Worm (Caenorhabditis elegans): ENCODE results near the gene EGAP1.1.

DNA sequence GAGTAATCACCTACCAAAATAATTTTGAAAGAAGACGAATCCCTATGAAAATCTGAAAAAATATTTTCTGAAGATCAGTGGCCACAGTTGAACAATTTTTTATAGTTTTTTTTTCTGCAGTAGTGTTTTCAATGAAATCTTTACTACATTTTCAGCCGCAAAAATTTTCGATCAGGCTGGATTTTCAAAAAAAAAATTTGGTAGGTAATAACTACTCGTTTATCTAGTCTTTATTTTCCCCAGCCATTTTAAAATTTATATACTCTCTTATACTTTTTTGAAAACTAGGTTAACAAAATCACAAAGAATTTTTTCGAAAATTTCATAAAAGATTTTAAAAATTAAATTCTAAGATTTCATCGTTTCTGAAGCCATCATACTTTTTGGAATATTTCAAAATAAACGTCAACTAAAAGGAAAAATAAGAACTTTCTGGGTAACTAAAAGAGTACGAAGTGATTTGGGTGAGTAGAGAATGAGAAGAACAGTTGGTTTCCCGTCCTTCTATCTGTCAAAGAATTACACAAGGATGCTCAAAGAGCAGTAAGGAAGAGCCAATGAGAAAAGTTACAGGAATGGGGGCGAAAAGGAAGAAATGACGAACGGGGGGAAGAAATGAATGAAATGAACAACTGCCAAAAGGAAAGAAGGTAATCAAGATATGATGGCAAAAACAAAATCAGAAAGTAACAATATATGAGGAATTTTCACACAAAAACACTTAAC lies 38.1 kb upstream of the EGAP1.1 start, which contains the start of gene mlp-1:
- TF ChIP-seq him-1 (tag; optimal IDR thresholded peaks at IDR 0.05) (no peak), dao-5 (tag; optimal IDR thresholded peaks at IDR 0.05) (no peak), W03F9.2 (tag; optimal IDR thresholded peaks at IDR 0.05) (no peak)

All from whole organism, L4/young adult.